Worm (Caenorhabditis elegans) whole organism, L2 larva: ENCODE measurements around the gene mog-4.
A peak's percentile ranks its signal among the peaks of the same experiment; 100 is the strongest.

Experiments
- C34F6.9 ChIP-seq: fragments of 150-350 bp; optimal IDR thresholded peaks from 2 replicates; lab custom pipeline; 2014; ENCODE audit warnings: missing biosample characterization, missing genetic modification characterization
- F13H6.1 ChIP-seq: sonication (generic microtip); optimal IDR thresholded peaks from 2 replicates; lab custom pipeline; 2016; ENCODE audit warnings: missing genetic modification characterization, missing compliant biosample characterization
- R02D3.7 ChIP-seq: fragments of 150-350 bp; optimal IDR thresholded peaks from 2 replicates; lab custom pipeline; 2014; ENCODE audit warnings: missing biosample characterization, missing genetic modification characterization
- Y55F3AM.14 ChIP-seq: fragments of 200-800 bp; sonication (Bioruptor generic); optimal IDR thresholded peaks from 2 replicates; lab custom pipeline; 2018; ENCODE audit warnings: mild to moderate bottlenecking, missing genetic modification characterization, missing compliant biosample characterization
- ZK546.5 ChIP-seq: sonication (generic microtip); optimal IDR thresholded peaks from 2 replicates; lab custom pipeline; 2017; ENCODE audit warnings: missing biosample characterization, missing genetic modification characterization
- alr-1 ChIP-seq: fragments of 150-350 bp; optimal IDR thresholded peaks from 2 replicates; lab custom pipeline; 2014; ENCODE audit warnings: missing biosample characterization, missing genetic modification characterization
- aly-2 ChIP-seq: fragments of 150-350 bp; optimal IDR thresholded peaks from 2 replicates; lab custom pipeline; 2014; ENCODE audit warnings: missing biosample characterization, missing genetic modification characterization
- ama-1 ChIP-seq: fragments of 150-350 bp; optimal IDR thresholded peaks from 2 replicates; lab custom pipeline; 2018; ENCODE audit warnings: inconsistent platforms
- blmp-1 ChIP-seq: sonication (generic microtip); optimal IDR thresholded peaks from 2 replicates; lab custom pipeline; 2017; ENCODE audit warnings: missing genetic modification characterization, mild to moderate bottlenecking, missing compliant biosample characterization, antibody characterized with exemption, moderate library complexity; ENCODE audit not compliant: insufficient read depth
- ceh-16 ChIP-seq: fragments of 150-350 bp; optimal IDR thresholded peaks from 2 replicates; lab custom pipeline; 2014; ENCODE audit warnings: missing biosample characterization, missing genetic modification characterization
- ceh-82 ChIP-seq: fragments of 150-350 bp; optimal IDR thresholded peaks from 2 replicates; lab custom pipeline; 2014; ENCODE audit warnings: missing biosample characterization, missing genetic modification characterization
- crh-2 ChIP-seq: sonication (generic microtip); optimal IDR thresholded peaks from 2 replicates; lab custom pipeline; 2017; ENCODE audit warnings: missing biosample characterization, missing genetic modification characterization
- dmd-4 ChIP-seq: sonication (generic microtip); optimal IDR thresholded peaks from 2 replicates; lab custom pipeline; 2017; ENCODE audit warnings: missing biosample characterization, missing genetic modification characterization
- egl-27 ChIP-seq: sonication (generic microtip); optimal IDR thresholded peaks from 3 replicates; lab custom pipeline; 2017; ENCODE audit warnings: missing biosample characterization, missing genetic modification reagents, missing genetic modification characterization
- elt-1 ChIP-seq: fragments of 150-350 bp; optimal IDR thresholded peaks from 2 replicates; lab custom pipeline; 2014; ENCODE audit warnings: missing biosample characterization, missing genetic modification characterization
- elt-3 ChIP-seq: sonication (generic microtip); optimal IDR thresholded peaks from 2 replicates; lab custom pipeline; 2017; ENCODE audit warnings: missing biosample characterization, missing genetic modification characterization
- fos-1 ChIP-seq: fragments of 150-350 bp; optimal IDR thresholded peaks from 2 replicates; lab custom pipeline; 2014; ENCODE audit warnings: missing biosample characterization, missing genetic modification characterization
- gmeb-1 ChIP-seq: fragments of 150-350 bp; optimal IDR thresholded peaks from 2 replicates; lab custom pipeline; 2014; ENCODE audit warnings: missing biosample characterization, missing genetic modification characterization
- lin-11 ChIP-seq: fragments of 150-350 bp; sonication (generic microtip); optimal IDR thresholded peaks from 2 replicates; lab custom pipeline; 2014; ENCODE audit warnings: missing biosample characterization, missing genetic modification characterization, inconsistent platforms, mixed read lengths
- lin-13 ChIP-seq: fragments of 150-350 bp; optimal IDR thresholded peaks from 2 replicates; lab custom pipeline; 2014; ENCODE audit warnings: missing biosample characterization, missing genetic modification reagents, missing genetic modification characterization
- lin-39 ChIP-seq: fragments of 150-350 bp; optimal IDR thresholded peaks from 2 replicates; lab custom pipeline; 2014; ENCODE audit warnings: missing biosample characterization, missing genetic modification reagents, missing genetic modification characterization
- lsy-2 ChIP-seq, 2 experiments: fragments of 150-350 bp in 1 of 2; sonication (generic microtip) in 1 of 2; optimal IDR thresholded peaks; 2 replicates each; lab custom pipeline; 2014 to 2017; ENCODE audit warnings: missing biosample characterization in 2 of 2, missing genetic modification characterization in 2 of 2
- mab-5 ChIP-seq: fragments of 150-350 bp; optimal IDR thresholded peaks from 2 replicates; lab custom pipeline; 2014; ENCODE audit warnings: missing biosample characterization, missing genetic modification characterization
- mbf-1 ChIP-seq: sonication (generic microtip); optimal IDR thresholded peaks from 2 replicates; lab custom pipeline; 2017; ENCODE audit warnings: missing biosample characterization, missing genetic modification characterization
- mdl-1 ChIP-seq, 2 experiments: fragments of 150-350 bp in 1 of 2; sonication (generic microtip) in 1 of 2; optimal IDR thresholded peaks; 2 replicates each; lab custom pipeline; 2017; ENCODE audit warnings: missing biosample characterization in 2 of 2, missing genetic modification characterization in 2 of 2
- nhr-10 ChIP-seq: sonication (generic microtip); optimal IDR thresholded peaks from 2 replicates; lab custom pipeline; 2017; ENCODE audit warnings: missing biosample characterization, missing genetic modification characterization
- nhr-11 ChIP-seq: fragments of 150-350 bp; optimal IDR thresholded peaks from 2 replicates; lab custom pipeline; 2014; ENCODE audit warnings: missing biosample characterization, missing genetic modification characterization
- nhr-12 ChIP-seq: fragments of 150-350 bp; optimal IDR thresholded peaks from 2 replicates; lab custom pipeline; 2014; ENCODE audit warnings: missing biosample characterization, missing genetic modification characterization
- nhr-129 ChIP-seq: fragments of 150-350 bp; optimal IDR thresholded peaks from 2 replicates; lab custom pipeline; 2014; ENCODE audit warnings: missing biosample characterization, missing genetic modification characterization
- nhr-21 ChIP-seq: fragments of 150-350 bp; optimal IDR thresholded peaks from 2 replicates; lab custom pipeline; 2014; ENCODE audit warnings: missing biosample characterization, missing genetic modification characterization
- nhr-23 ChIP-seq: fragments of 150-350 bp; optimal IDR thresholded peaks from 2 replicates; lab custom pipeline; 2014; ENCODE audit warnings: missing biosample characterization, missing genetic modification reagents, missing genetic modification characterization
- nhr-237 ChIP-seq: fragments of 150-350 bp; optimal IDR thresholded peaks from 2 replicates; lab custom pipeline; 2014; ENCODE audit warnings: missing biosample characterization, missing genetic modification characterization
- nhr-25 ChIP-seq: fragments of 150-350 bp; sonication (generic microtip); optimal IDR thresholded peaks from 3 replicates; lab custom pipeline; 2014; ENCODE audit warnings: missing biosample characterization, missing genetic modification characterization
- nhr-6 ChIP-seq: fragments of 150-350 bp; optimal IDR thresholded peaks from 2 replicates; lab custom pipeline; 2014; ENCODE audit warnings: missing biosample characterization, missing genetic modification characterization
- nhr-77 ChIP-seq: fragments of 150-350 bp; optimal IDR thresholded peaks from 2 replicates; lab custom pipeline; 2014; ENCODE audit warnings: missing biosample characterization, missing genetic modification characterization
- peb-1 ChIP-seq: fragments of 150-350 bp; optimal IDR thresholded peaks from 2 replicates; lab custom pipeline; 2014; ENCODE audit warnings: missing biosample characterization, missing genetic modification characterization
- sem-4 ChIP-seq: fragments of 150-350 bp; optimal IDR thresholded peaks from 2 replicates; lab custom pipeline; 2014; ENCODE audit warnings: missing biosample characterization, missing genetic modification reagents, missing genetic modification characterization
- sma-9 ChIP-seq, 2 experiments: fragments of 150-350 bp in 1 of 2; sonication (generic microtip) in 1 of 2; optimal IDR thresholded peaks; 2 replicates each; lab custom pipeline; 2014 to 2016; ENCODE audit warnings: missing genetic modification characterization in 2 of 2, mild to moderate bottlenecking in 1 of 2, missing biosample characterization in 1 of 2, missing compliant biosample characterization in 1 of 2, missing genetic modification reagents in 1 of 2, moderate library complexity in 1 of 2
- unc-55 ChIP-seq: fragments of 150-350 bp; sonication (generic microtip); optimal IDR thresholded peaks from 3 replicates; lab custom pipeline; 2014; ENCODE audit warnings: missing biosample characterization, missing genetic modification reagents, missing genetic modification characterization
- unc-62 ChIP-seq: fragments of 150-350 bp; optimal IDR thresholded peaks from 2 replicates; lab custom pipeline; 2014; ENCODE audit warnings: missing biosample characterization, missing genetic modification reagents, missing genetic modification characterization
- zag-1 ChIP-seq: fragments of 150-350 bp; optimal IDR thresholded peaks from 2 replicates; lab custom pipeline; 2014; ENCODE audit warnings: missing biosample characterization, missing genetic modification characterization
- ztf-11 ChIP-seq: sonication (generic microtip); optimal IDR thresholded peaks from 2 replicates; lab custom pipeline; 2017; ENCODE audit warnings: missing biosample characterization, missing genetic modification characterization
- ztf-4 ChIP-seq: fragments of 150-350 bp; optimal IDR thresholded peaks from 2 replicates; lab custom pipeline; 2014; ENCODE audit warnings: missing biosample characterization, missing genetic modification characterization

Gene mog-4

ce11 chrII:14574790-14575189, 13.4 kb upstream of the mog-4 start:
- TF ChIP-seq nhr-12 (no peak), nhr-10 (no peak), nhr-6 (tag; lab: Kevin White, UChicago) (no peak)

- TF ChIP-seq ceh-82 (tag; lab: Kevin White, UChicago) (no peak), mdl-1 (tag; optimal IDR thresholded peaks at IDR 0.05; lab: Kevin White, UChicago) (no peak), blmp-1 (tag; lab: Kevin White, UChicago) (no peak), ceh-16 (tag; lab: Kevin White, UChicago) (no peak), nhr-23 (no peak), alr-1 (tag; lab: Kevin White, UChicago) (no peak), ztf-11 (tag; lab: Kevin White, UChicago) (no peak), F13H6.1 (no peak), mbf-1 (tag; lab: Kevin White, UChicago) (no peak), dmd-4 (tag; lab: Kevin White, UChicago) (no peak), nhr-6 (tag; lab: Kevin White, UChicago) (no peak), lin-11 (no peak), elt-3 (tag; lab: Kevin White, UChicago) (no peak), elt-1 (tag; lab: Kevin White, UChicago) (no peak), gmeb-1 (tag; lab: Kevin White, UChicago) (no peak), R02D3.7 (no peak), nhr-237 (tag; lab: Kevin White, UChicago) (no peak), mab-5 (no peak), nhr-129 (tag; lab: Kevin White, UChicago) (no peak)
These were observed 11.9 kb upstream of the mog-4 start, which contains the start of gene madf-5 for ce11 chrII:14573315-14573714. TSS of gene madf-5 (plus strand) at chrII:14573615.

ce11 chrII:14570541-14571160, 9.3 kb upstream of the mog-4 start:
- TF ChIP-seq mbf-1 (tag; lab: Kevin White, UChicago): no peak
- no peak for TF ChIP-seq nhr-11
- TF ChIP-seq unc-62 (GFP tag; lab: Kevin White, UChicago): no peak
- no peak for TF ChIP-seq nhr-23
- peak; percentile 42 for TF ChIP-seq nhr-129 (tag; lab: Kevin White, UChicago)
- no peak for TF ChIP-seq crh-2 (tag; lab: Kevin White, UChicago)
- no peak for TF ChIP-seq C34F6.9 (tag; lab: Kevin White, UChicago)
- TF ChIP-seq ceh-16 (tag; lab: Kevin White, UChicago): no peak
- no peak for TF ChIP-seq sem-4 (tag; lab: Kevin White, UChicago)
- TF ChIP-seq mab-5: no peak
- TF ChIP-seq egl-27 (tag; lab: Kevin White, UChicago): no peak
- TF ChIP-seq lin-39 (tag; lab: Kevin White, UChicago): no peak
- TF ChIP-seq sma-9 (GFP tag; optimal IDR thresholded peaks at IDR 0.05; lab: Kevin White, UChicago): no peak
- no peak for TF ChIP-seq sma-9 (tag; optimal IDR thresholded peaks at IDR 0.05; lab: Kevin White, UChicago)
- TF ChIP-seq F13H6.1: peak; percentile 54
- TF ChIP-seq peb-1 (tag; lab: Kevin White, UChicago): no peak
- TF ChIP-seq nhr-25 (tag; lab: Kevin White, UChicago): no peak

DNA sequence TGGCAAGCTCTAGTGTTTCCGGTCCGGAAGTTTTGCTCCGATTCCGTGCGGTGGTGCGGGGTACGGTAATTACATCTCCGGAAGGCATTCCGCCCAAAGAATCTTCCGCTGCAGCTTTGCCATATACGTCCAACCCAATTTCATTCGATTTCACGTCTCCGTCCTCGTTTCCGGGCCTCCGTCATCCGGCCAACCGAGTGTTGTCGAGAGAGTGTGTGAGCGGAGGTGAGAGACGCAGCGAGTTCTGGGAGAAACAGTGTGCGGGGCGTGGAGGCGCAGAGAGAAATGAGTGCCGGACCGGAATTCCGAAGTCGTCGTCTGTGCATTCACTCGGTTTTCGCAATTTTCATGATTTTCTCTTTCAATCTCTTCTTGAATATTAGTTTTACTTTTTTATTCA, 7.9 kb upstream of the mog-4 start:
- TF ChIP-seq elt-1 (tag; lab: Kevin White, UChicago) (no peak), mdl-1 (tag; optimal IDR thresholded peaks at IDR 0.05; lab: Kevin White, UChicago) (no peak), ceh-82 (tag; lab: Kevin White, UChicago) (no peak), nhr-129 (tag; lab: Kevin White, UChicago) (no peak), unc-55 (GFP tag; lab: Kevin White, UChicago) (peak; percentile 19), unc-62 (GFP tag; lab: Kevin White, UChicago) (no peak), F13H6.1 (peak; percentile 28), Y55F3AM.14 (GFP tag; lab: Kevin White, UChicago) (no peak), ztf-4 (tag; lab: Kevin White, UChicago) (no peak), mbf-1 (tag; lab: Kevin White, UChicago) (no peak), blmp-1 (tag; lab: Kevin White, UChicago) (no peak), C34F6.9 (tag; lab: Kevin White, UChicago) (no peak), ztf-11 (tag; lab: Kevin White, UChicago) (no peak), R02D3.7 (no peak), ama-1 (no peak), ZK546.5 (no peak), aly-2 (no peak), ceh-16 (tag; lab: Kevin White, UChicago) (no peak), nhr-77 (no peak), mab-5 (no peak), dmd-4 (tag; lab: Kevin White, UChicago) (no peak), sma-9 (GFP tag; optimal IDR thresholded peaks at IDR 0.05; lab: Kevin White, UChicago) (peak; percentile 5), sma-9 (tag; optimal IDR thresholded peaks at IDR 0.05; lab: Kevin White, UChicago) (no peak), nhr-21 (tag; lab: Kevin White, UChicago) (no peak), lin-13 (GFP tag; lab: Kevin White, UChicago) (no peak), peb-1 (tag; lab: Kevin White, UChicago) (no peak), elt-3 (tag; lab: Kevin White, UChicago) (no peak), nhr-23 (no peak), zag-1 (tag; lab: Kevin White, UChicago) (no peak), fos-1 (no peak), nhr-11 (no peak), lsy-2 (tag; optimal IDR thresholded peaks at IDR 0.05; lab: Kevin White, UChicago) (peak in 1 of 2 experiments; percentile 34)
